Worm (Caenorhabditis elegans) whole organism, L4 larva: ENCODE results near the gene mdt-21.
"Not testable (repeated sequence)": the region's sequence is repeated elsewhere in the genome, so short reads cannot be mapped to it uniquely, and the experiment has no call there.

ENCODE experiments used
- F10B5.3 ChIP-seq: sonication (generic microtip); optimal IDR thresholded peaks from 2 replicates; lab custom pipeline; 2016; ENCODE audit warnings: mild to moderate bottlenecking, missing genetic modification characterization, missing compliant biosample characterization
- F26F4.8 ChIP-seq: fragments of 200-800 bp; sonication (Bioruptor generic); conservative IDR thresholded peaks from 2 replicates; pipeline ENCODE4 v1.3.6; 2022; ENCODE audit warnings: missing genetic modification characterization, missing compliant biosample characterization
- F44E2.7 ChIP-seq: fragments of 200-800 bp; sonication (Bioruptor generic); IDR thresholded peaks from 2 replicates; pipeline ENCODE4 v2.1.2; 2022; ENCODE audit warnings: missing genetic modification characterization, missing compliant biosample characterization
- F49E8.2 ChIP-seq: sonication (generic microtip); optimal IDR thresholded peaks from 2 replicates; lab custom pipeline; 2016; ENCODE audit warnings: missing compliant biosample characterization, mild to moderate bottlenecking, missing genetic modification characterization, borderline replicate concordance
- T26A8.4 ChIP-seq: fragments of 200-800 bp; sonication (Bioruptor generic); IDR thresholded peaks from 2 replicates; pipeline ENCODE4 v1.3.6; 2022; ENCODE audit warnings: missing genetic modification characterization, missing compliant biosample characterization
- Y5F2A.4 ChIP-seq: fragments of 200-800 bp; sonication (Bioruptor generic); optimal IDR thresholded peaks from 2 replicates; lab custom pipeline; 2018; ENCODE audit warnings: mild to moderate bottlenecking, missing genetic modification characterization, missing compliant biosample characterization
- ZK546.5 ChIP-seq, 2 experiments: sonication (generic microtip); optimal IDR thresholded peaks; 2 replicates each; lab custom pipeline; 2017; ENCODE audit warnings: missing biosample characterization in 2 of 2, missing genetic modification characterization in 2 of 2
- ama-1 ChIP-seq: fragments of 150-350 bp; optimal IDR thresholded peaks from 2 replicates; lab custom pipeline; 2014; ENCODE audit warnings: inconsistent platforms, mixed read lengths
- ceh-20 ChIP-seq: fragments of 200-800 bp; sonication (Bioruptor generic); IDR thresholded peaks from 2 replicates; pipeline ENCODE4 v1.3.6; 2022; ENCODE audit warnings: missing genetic modification reagents, missing genetic modification characterization, missing compliant biosample characterization
- ceh-44 ChIP-seq: fragments of 200-800 bp; sonication (Bioruptor generic); IDR thresholded peaks from 2 replicates; pipeline ENCODE4 v1.3.6; 2022; ENCODE audit warnings: missing genetic modification reagents, missing genetic modification characterization, missing compliant biosample characterization
- cey-2 ChIP-seq: sonication (generic microtip); optimal IDR thresholded peaks from 3 replicates; lab custom pipeline; 2017; ENCODE audit warnings: missing genetic modification characterization, mild to moderate bottlenecking, missing compliant biosample characterization, antibody characterized with exemption, borderline replicate concordance; ENCODE audit not compliant: insufficient read depth
- ctbp-1 ChIP-seq: fragments of 200-800 bp; sonication (Bioruptor generic); IDR thresholded peaks from 2 replicates; pipeline ENCODE4 v1.3.6; 2022; ENCODE audit warnings: missing genetic modification reagents, missing genetic modification characterization, missing compliant biosample characterization
- daf-12 ChIP-seq: fragments of 150-350 bp; optimal IDR thresholded peaks from 2 replicates; lab custom pipeline; 2014; ENCODE audit warnings: missing biosample characterization, missing genetic modification reagents, missing genetic modification characterization
- daf-16 ChIP-seq, 3 experiments: sonication (generic microtip); optimal IDR thresholded peaks; 2 replicates each; lab custom pipeline; 2016 to 2017; ENCODE audit warnings: missing genetic modification characterization in 3 of 3, missing genetic modification reagents in 3 of 3, mild to moderate bottlenecking in 2 of 3, missing compliant biosample characterization in 2 of 3, missing biosample characterization in 1 of 3, moderate library complexity in 1 of 3
- daf-19 ChIP-seq: fragments of 200-800 bp; sonication (Bioruptor generic); conservative IDR thresholded peaks from 2 replicates; pipeline ENCODE4 v1.3.6; 2022; ENCODE audit warnings: missing genetic modification characterization, missing compliant biosample characterization
- dpl-1 ChIP-seq: fragments of 150-350 bp; optimal IDR thresholded peaks from 2 replicates; lab custom pipeline; 2014; ENCODE audit warnings: missing biosample characterization, missing genetic modification reagents, missing genetic modification characterization
- duxl-1 ChIP-seq: sonication (generic microtip); optimal IDR thresholded peaks from 2 replicates; lab custom pipeline; 2016; ENCODE audit warnings: mild to moderate bottlenecking, missing genetic modification characterization, moderate library complexity, missing compliant biosample characterization; ENCODE audit not compliant: poor library complexity
- dve-1 ChIP-seq: sonication (generic microtip); optimal IDR thresholded peaks from 2 replicates; lab custom pipeline; 2017; ENCODE audit warnings: antibody characterized with exemption, mild to moderate bottlenecking, missing genetic modification characterization, missing compliant biosample characterization; ENCODE audit not compliant: insufficient read depth
- egl-43 ChIP-seq: fragments of 200-800 bp; sonication (Bioruptor generic); IDR thresholded peaks from 2 replicates; pipeline ENCODE4 v1.3.6; 2022; ENCODE audit warnings: missing genetic modification reagents, missing genetic modification characterization, missing compliant biosample characterization
- fkh-10 ChIP-seq: fragments of 150-350 bp; optimal IDR thresholded peaks from 2 replicates; lab custom pipeline; 2014; ENCODE audit warnings: missing biosample characterization, missing genetic modification reagents, missing genetic modification characterization
- gei-8 ChIP-seq: fragments of 200-800 bp; sonication (Bioruptor generic); optimal IDR thresholded peaks from 2 replicates; lab custom pipeline; 2018; ENCODE audit warnings: mild to moderate bottlenecking, missing genetic modification characterization, missing compliant biosample characterization
- hif-1 ChIP-seq, 2 experiments: sonication (generic microtip); optimal IDR thresholded peaks; 2 replicates each; lab custom pipeline; 2016 to 2017; ENCODE audit warnings: missing compliant biosample characterization in 2 of 2, missing genetic modification characterization in 2 of 2, missing genetic modification reagents in 2 of 2, missing genotype in 2 of 2, mild to moderate bottlenecking in 1 of 2
- hlh-30 ChIP-seq: sonication (generic microtip); optimal IDR thresholded peaks from 2 replicates; lab custom pipeline; 2017; ENCODE audit warnings: antibody characterized with exemption, mild to moderate bottlenecking, missing genetic modification characterization, missing compliant biosample characterization; ENCODE audit not compliant: insufficient read depth
- hmg-1.1 ChIP-seq: fragments of 200-800 bp; sonication (Bioruptor generic); IDR thresholded peaks from 2 replicates; pipeline ENCODE4 v1.3.6; 2022; ENCODE audit warnings: missing genetic modification reagents, missing genetic modification characterization, missing compliant biosample characterization
- lin-29 ChIP-seq: fragments of 200-800 bp; sonication (Bioruptor generic); IDR thresholded peaks from 2 replicates; pipeline ENCODE4 v1.3.6; 2022; ENCODE audit warnings: missing genetic modification reagents, missing genetic modification characterization, missing compliant biosample characterization
- lin-38 ChIP-seq: fragments of 200-800 bp; sonication (Bioruptor generic); IDR thresholded peaks from 2 replicates; pipeline ENCODE4 v1.3.6; 2022; ENCODE audit warnings: missing genetic modification reagents, missing genetic modification characterization, missing compliant biosample characterization
- lsy-2 ChIP-seq, 2 experiments: fragments of 150-350 bp in 1 of 2; sonication (generic microtip) in 1 of 2; optimal IDR thresholded peaks; 2 replicates each; lab custom pipeline; 2014 to 2017; ENCODE audit warnings: missing biosample characterization in 2 of 2, missing genetic modification characterization in 2 of 2
- mdl-1 ChIP-seq, 2 experiments: fragments of 150-350 bp in 1 of 2; sonication (generic microtip) in 1 of 2; optimal IDR thresholded peaks; 2 replicates each; lab custom pipeline; 2014 to 2017; ENCODE audit warnings: missing biosample characterization in 2 of 2, missing genetic modification characterization in 2 of 2
- mes-2 ChIP-seq: sonication (generic microtip); optimal IDR thresholded peaks from 2 replicates; lab custom pipeline; 2016; ENCODE audit warnings: missing genotype, mild to moderate bottlenecking, missing genetic modification characterization, missing compliant biosample characterization; ENCODE audit not compliant: poor library complexity, severe bottlenecking
- nhr-11 ChIP-seq: fragments of 150-350 bp; optimal IDR thresholded peaks from 2 replicates; lab custom pipeline; 2014; ENCODE audit warnings: missing biosample characterization, missing genetic modification characterization
- nhr-25 ChIP-seq: sonication (generic microtip); optimal IDR thresholded peaks from 2 replicates; lab custom pipeline; 2017; ENCODE audit warnings: missing genetic modification characterization, mild to moderate bottlenecking, missing compliant biosample characterization, antibody characterized with exemption, moderate library complexity, borderline replicate concordance; ENCODE audit not compliant: insufficient read depth
- nhr-42 ChIP-seq: fragments of 200-800 bp; sonication (Bioruptor generic); IDR thresholded peaks from 2 replicates; pipeline ENCODE4 v1.3.6; 2022; ENCODE audit warnings: missing genetic modification characterization, missing compliant biosample characterization
- nhr-76 ChIP-seq: fragments of 150-350 bp; optimal IDR thresholded peaks from 2 replicates; lab custom pipeline; 2014; ENCODE audit warnings: missing biosample characterization, missing genetic modification characterization
- pha-4 ChIP-seq, 2 experiments: fragments of 150-350 bp in 1 of 2; fragments of 200-800 bp in 1 of 2; sonication (Bioruptor generic) in 1 of 2; IDR thresholded peaks in 1 of 2; optimal IDR thresholded peaks in 1 of 2; 2 replicates each; pipeline versions ENCODE4 v1.3.6 to Lab custom; 2014 to 2022; ENCODE audit warnings: missing genetic modification characterization in 2 of 2, missing genetic modification reagents in 2 of 2, missing biosample characterization in 1 of 2, missing compliant biosample characterization in 1 of 2
- set-16 ChIP-seq: fragments of 200-800 bp; sonication (Bioruptor generic); IDR thresholded peaks from 2 replicates; pipeline ENCODE4 v1.3.6; 2022; ENCODE audit warnings: missing genetic modification reagents, missing genetic modification characterization, missing compliant biosample characterization
- skn-1 ChIP-seq: fragments of 150-350 bp; optimal IDR thresholded peaks from 2 replicates; lab custom pipeline; 2014; ENCODE audit warnings: missing biosample characterization, missing genetic modification characterization
- spr-1 ChIP-seq: sonication (generic microtip); optimal IDR thresholded peaks from 2 replicates; lab custom pipeline; 2016; ENCODE audit warnings: mild to moderate bottlenecking, missing genetic modification characterization, missing compliant biosample characterization
- tra-1 ChIP-seq: fragments of 200-800 bp; sonication (Bioruptor generic); IDR thresholded peaks from 2 replicates; pipeline ENCODE4 v1.3.6; 2022; ENCODE audit warnings: missing genetic modification reagents, missing genetic modification characterization, missing compliant biosample characterization
- unc-130 ChIP-seq: sonication (generic microtip); optimal IDR thresholded peaks from 2 replicates; lab custom pipeline; 2016; ENCODE audit warnings: missing genetic modification reagents, missing genetic modification characterization, missing compliant biosample characterization
- zag-1 ChIP-seq: fragments of 150-350 bp; optimal IDR thresholded peaks from 2 replicates; lab custom pipeline; 2014; ENCODE audit warnings: missing biosample characterization, missing genetic modification characterization
- zfp-3 ChIP-seq: fragments of 200-800 bp; sonication (Bioruptor generic); conservative IDR thresholded peaks from 2 replicates; pipeline ENCODE4 v1.3.6; 2022; ENCODE audit warnings: missing genetic modification reagents, missing genetic modification characterization, missing compliant biosample characterization
- zip-2 ChIP-seq: fragments of 150-350 bp; optimal IDR thresholded peaks from 2 replicates; lab custom pipeline; 2014; ENCODE audit warnings: missing biosample characterization, missing genetic modification characterization
- ztf-11 ChIP-seq: fragments of 150-350 bp; optimal IDR thresholded peaks from 2 replicates; lab custom pipeline; 2014; ENCODE audit warnings: missing biosample characterization, missing genetic modification characterization

Gene mdt-21

ce11 chrIII:11760634-11761033 lies 16.8 kb upstream of the mdt-21 start:
- TF ChIP-seq set-16 = peak; percentile 75
- no peak for TF ChIP-seq dpl-1 (GFP tag; lab: Kevin White, UChicago)

DNA sequence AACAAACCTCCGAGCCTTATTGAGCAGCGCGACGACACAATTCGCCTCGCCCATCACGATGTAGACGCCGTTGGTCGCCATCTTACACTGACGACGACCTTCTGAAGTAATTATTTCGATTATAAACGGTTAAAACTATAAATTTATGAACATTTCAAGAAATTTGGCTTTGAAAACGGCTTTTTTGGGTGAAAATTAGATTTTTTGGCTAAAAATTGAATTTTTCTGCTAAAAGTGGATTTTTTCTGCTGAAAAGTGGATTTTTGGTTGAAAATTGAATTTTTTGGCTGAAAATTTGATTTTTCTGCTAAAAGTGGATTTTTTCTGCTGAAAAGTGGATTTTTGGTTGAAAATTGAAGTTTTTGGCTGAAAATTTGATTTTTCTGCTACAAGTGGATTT lies 3.8 kb upstream of the mdt-21 start, which contains the start of gene gbf-1:
gbf-1 (minus strand) TSS at position 101 of the 400 bp plus-strand sequence.
- not testable (repeated sequence) for TF ChIP-seq F49E8.2; zip-2 (tag; lab: Kevin White, UChicago); nhr-76 (tag; lab: Kevin White, UChicago)
- TF ChIP-seq, all 104 proteins: peak for 0; not testable (repeated sequence) for 104

DNA sequence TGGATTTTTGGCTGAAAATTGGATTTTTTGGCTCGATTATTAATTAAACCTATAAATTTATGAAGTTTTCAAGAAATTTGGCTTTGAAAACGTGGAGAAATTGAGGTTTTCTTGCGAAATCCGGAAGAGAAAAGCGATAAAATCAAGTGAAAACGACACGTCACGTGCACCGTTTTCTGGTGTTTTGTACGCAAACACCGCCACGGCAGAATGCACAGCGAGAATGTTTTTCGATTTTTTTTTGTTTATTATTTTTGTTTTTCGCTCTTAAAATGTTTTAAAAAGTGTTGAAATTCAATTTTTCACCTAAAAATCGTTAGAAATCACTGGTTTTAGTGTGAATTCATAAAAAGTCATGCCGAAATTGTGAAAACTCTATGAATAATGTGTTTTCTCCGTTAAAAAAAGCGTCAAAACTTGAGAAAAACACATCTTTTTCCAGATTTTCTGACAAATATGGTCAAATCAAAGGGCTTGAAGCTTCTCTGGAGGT lies 2.9 kb upstream of the mdt-21 start, which contains the start of gene immp-1:
immp-1 (plus strand) TSS at position 443 of the 493 bp plus-strand sequence.
- TF ChIP-seq spr-1 (tag; lab: Kevin White, UChicago) (no peak), nhr-25 (tag; lab: Kevin White, UChicago) (no peak), F44E2.7 (GFP tag; lab: Robert Waterston, UW) (no peak), mes-2 (peak; percentile 72), duxl-1 (no peak), dpl-1 (GFP tag; lab: Kevin White, UChicago) (peak; percentile 52), lin-29 (no peak), zfp-3 (no peak), dve-1 (tag; lab: Kevin White, UChicago) (peak; percentile 29), T26A8.4 (GFP tag; lab: Robert Waterston, UW) (peak; percentile 28; the same call in 1 of the 2 replicates), nhr-42 (no peak), cey-2 (no peak), ama-1 (lab: Kevin White, UChicago) (no peak), fkh-10 (no peak), tra-1 (no peak), egl-43 (no peak), lin-38 (GFP tag; lab: Robert Waterston, UW) (peak; percentile 53), F26F4.8 (no peak), ztf-11 (tag; lab: Kevin White, UChicago) (no peak), F10B5.3 (tag; lab: Kevin White, UChicago) (no peak), nhr-11 (tag; lab: Kevin White, UChicago) (no peak), ZK546.5 (tag; optimal IDR thresholded peaks at IDR 0.05; lab: Kevin White, UChicago) (no peak), unc-130 (no peak), gei-8 (GFP tag; lab: Kevin White, UChicago) (no peak), ctbp-1 (GFP tag; lab: Robert Waterston, UW) (no peak), mdl-1 (tag; optimal IDR thresholded peaks at IDR 0.05; lab: Kevin White, UChicago) (peak in 1 of 2 experiments; percentile 49), skn-1 (tag; lab: Kevin White, UChicago) (no peak), hif-1 (tag; optimal IDR thresholded peaks at IDR 0.05; lab: Kevin White, UChicago) (no peak), Y5F2A.4 (GFP tag; lab: Kevin White, UChicago) (no peak), ceh-20 (GFP tag; lab: Robert Waterston, UW) (no peak), ceh-44 (GFP tag; lab: Robert Waterston, UW) (no peak), lsy-2 (tag; optimal IDR thresholded peaks at IDR 0.05; lab: Kevin White, UChicago) (peak in 1 of 2 experiments; percentile 64), daf-16 (GFP tag; optimal IDR thresholded peaks at IDR 0.05; lab: Kevin White, UChicago) (no peak), daf-16 (tag; optimal IDR thresholded peaks at IDR 0.05; lab: Kevin White, UChicago) (peak; percentile 51), daf-19 (GFP tag; lab: Robert Waterston, UW) (no peak), zag-1 (tag; lab: Kevin White, UChicago) (no peak), daf-12 (no peak), hmg-1.1 (GFP tag; lab: Robert Waterston, UW) (peak; percentile 53; the same call in 1 of the 2 replicates), hlh-30 (tag; lab: Kevin White, UChicago) (peak; percentile 97), pha-4 (GFP tag; IDR thresholded peaks at IDR 0.05; lab: Robert Waterston, UW) (no peak), pha-4 (tag; optimal IDR thresholded peaks at IDR 0.05; lab: Kevin White, UChicago) (no peak)
